Worm (Caenorhabditis elegans) whole organism, L4/young adult: Measurements from ENCODE around the gene scl-1.

Experiments
- W03F9.2 ChIP-seq: fragments of 150-350 bp; optimal IDR thresholded peaks from 2 replicates; lab custom pipeline; 2014; ENCODE audit warnings: missing biosample characterization, missing genetic modification characterization
- dao-5 ChIP-seq: sonication (generic microtip); optimal IDR thresholded peaks from 2 replicates; lab custom pipeline; 2016; ENCODE audit warnings: missing genotype, missing genetic modification characterization, moderate library complexity, missing compliant biosample characterization
- him-1 ChIP-seq: sonication (generic microtip); optimal IDR thresholded peaks from 2 replicates; lab custom pipeline; 2016; ENCODE audit warnings: missing genotype, missing genetic modification reagents, missing genetic modification characterization, missing compliant biosample characterization

- TF ChIP-seq dao-5 (tag; lab: Kevin White, UChicago) (no peak), him-1 (no peak), W03F9.2 (tag; lab: Kevin White, UChicago) (no peak)
Measured at ce11 chrIV:13026762-13027161, 29.4 kb upstream of the scl-1 start.
